Fruit fly (Drosophila melanogaster): ENCODE data around the gene Andorra.

dm6 chrX:18181152-18181551, 1.9 kb upstream of the Andorra start:
- TF ChIP-seq EcR (GFP tag; optimal IDR thresholded peaks at IDR 0.05) (no peak), CG12605 (GFP tag; IDR thresholded peaks at IDR 0.05) (no peak), gl (tag; optimal IDR thresholded peaks at IDR 0.05) (no peak), CG4496 (GFP tag; IDR thresholded peaks at IDR 0.05) (no peak)
